Worm (Caenorhabditis elegans): Measurements from ENCODE around the gene dgk-5.

Gene dgk-5

ce11 chrII:6489711-6490184 lies 18.9 kb upstream of the dgk-5 start, which contains the start of the genes snr-3 and rsp-5:
Gene snr-3, minus strand, starts transcription at chrII:6489761.
Gene rsp-5, plus strand, starts transcription at chrII:6490165.
- TF ChIP-seq unc-62 (GFP tag; optimal IDR thresholded peaks at IDR 0.05), result no peak

ce11 chrII:6486344-6486743 lies 15.5 kb upstream of the dgk-5 start:
- no peak for TF ChIP-seq unc-62 (GFP tag; optimal IDR thresholded peaks at IDR 0.05)

ce11 chrII:6484876-6485526 lies 14.1 kb upstream of the dgk-5 start, which contains the start of the genes lido-16 and plpp-1.2:
Gene lido-16, minus strand, starts transcription at chrII:6484976.
Gene plpp-1.2, plus strand, starts transcription at chrII:6485476.
- TF ChIP-seq unc-62 (GFP tag; optimal IDR thresholded peaks at IDR 0.05), result no peak

- TF ChIP-seq unc-62 (GFP tag; optimal IDR thresholded peaks at IDR 0.05), result no peak
These were observed 11.9 kb upstream of the dgk-5 start for ce11 chrII:6482762-6483161.

ce11 chrII:6482102-6482501 lies 11.2 kb upstream of the dgk-5 start, which contains the start of gene del-10:
Gene del-10, minus strand, starts transcription at chrII:6482125.
- TF ChIP-seq unc-62 (GFP tag; optimal IDR thresholded peaks at IDR 0.05), result no peak

ce11 chrII:6476655-6477054 lies 5.8 kb upstream of the dgk-5 start, which contains the start of gene T28D9.4:
Gene T28D9.4, plus strand, starts transcription at chrII:6476955.
- no peak for TF ChIP-seq unc-62 (GFP tag; optimal IDR thresholded peaks at IDR 0.05)

ce11 chrII:6475180-6475737 lies 4.4 kb upstream of the dgk-5 start, which contains the start of gene T28D9.16:
Gene T28D9.16, plus strand, starts transcription at chrII:6475687.
- TF ChIP-seq unc-62 (GFP tag; optimal IDR thresholded peaks at IDR 0.05), result no peak

ce11 chrII:6469340-6469739 lies 1.5 kb downstream of the dgk-5 start:
- no peak for TF ChIP-seq unc-62 (GFP tag; optimal IDR thresholded peaks at IDR 0.05)

- TF ChIP-seq unc-62 (GFP tag; optimal IDR thresholded peaks at IDR 0.05), result no peak
These were observed 16.2 kb downstream of the dgk-5 start, which contains the start of gene aptf-1 for ce11 chrII:6454671-6455070. Gene aptf-1, plus strand, starts transcription at chrII:6454971.

- TF ChIP-seq unc-62 (GFP tag; optimal IDR thresholded peaks at IDR 0.05), result no peak
These were observed 17.5 kb downstream of the dgk-5 start, which contains the start of gene atg-16.2 for ce11 chrII:6453341-6453806. Gene atg-16.2, minus strand, starts transcription at chrII:6453391.

- no peak for TF ChIP-seq unc-62 (GFP tag; optimal IDR thresholded peaks at IDR 0.05)
These were observed 21.2 kb downstream of the dgk-5 start, which contains the start of gene nhr-22 for ce11 chrII:6449656-6450055. Gene nhr-22, minus strand, starts transcription at chrII:6449792.

ce11 chrII:6448656-6449055 lies 22.2 kb downstream of the dgk-5 start:
- TF ChIP-seq unc-62 (GFP tag; optimal IDR thresholded peaks at IDR 0.05), result no peak

ce11 chrII:6448189-6448588 lies 22.7 kb downstream of the dgk-5 start:
- TF ChIP-seq unc-62 (GFP tag; optimal IDR thresholded peaks at IDR 0.05), result no peak

ce11 chrII:6443710-6444109 lies 27.2 kb downstream of the dgk-5 start, which contains the start of gene K06A1.2:
Gene K06A1.2, plus strand, starts transcription at chrII:6444010.
- no peak for TF ChIP-seq unc-62 (GFP tag; optimal IDR thresholded peaks at IDR 0.05)

- no peak for TF ChIP-seq unc-62 (GFP tag; optimal IDR thresholded peaks at IDR 0.05)
These were observed 29.8 kb downstream of the dgk-5 start, which contains the start of gene cutl-16 for ce11 chrII:6441128-6441527. Gene cutl-16, plus strand, starts transcription at chrII:6441428.

ce11 chrII:6436845-6437244 lies 34.0 kb downstream of the dgk-5 start:
- no peak for TF ChIP-seq unc-62 (GFP tag; optimal IDR thresholded peaks at IDR 0.05)

All from whole organism, dauer.